Fruit fly (Drosophila melanogaster): ENCODE results near the gene Atg1.

The Atg1 gene

dm6 chr3L:12832355-12832881, 27.5 kb upstream of the Atg1 start (continued):
- TF ChIP-seq lola (GFP tag; optimal IDR thresholded peaks at IDR 0.05) (no peak), CG9932 (GFP tag; IDR thresholded peaks at IDR 0.05) (no peak), dysf (GFP tag; IDR thresholded peaks at IDR 0.05) (no peak), chinmo (GFP tag; IDR thresholded peaks at IDR 0.05; ENCODE audit: partially characterized antibody) (no peak; the same call in 3 of the 4 replicates), az2 (GFP tag; optimal IDR thresholded peaks at IDR 0.05) (no peak), Fer3 (tag; optimal IDR thresholded peaks at IDR 0.05) (no peak), CG8924 (tag; optimal IDR thresholded peaks at IDR 0.05) (no peak), zfh2 (GFP tag; optimal IDR thresholded peaks at IDR 0.05) (no peak), CG4707 (GFP tag; optimal IDR thresholded peaks at IDR 0.05) (no peak), trh (GFP tag; optimal IDR thresholded peaks at IDR 0.05) (no peak), stc (GFP tag; IDR thresholded peaks at IDR 0.05) (no peak), klu (GFP tag; IDR thresholded peaks at IDR 0.05) (no peak), shn (GFP tag; optimal IDR thresholded peaks at IDR 0.05) (no peak), CrebB (tag; optimal IDR thresholded peaks at IDR 0.05) (no peak), CG13894 (tag; optimal IDR thresholded peaks at IDR 0.05) (peak; percentile 59), Mad (GFP tag; optimal IDR thresholded peaks at IDR 0.05) (no peak), ERR (GFP tag; optimal IDR thresholded peaks at IDR 0.05) (peak; percentile 8), CG10267 (tag; optimal IDR thresholded peaks at IDR 0.05) (no peak), CG32767 (GFP tag; IDR thresholded peaks at IDR 0.05) (0 out of 2 replicates have a peak, but pooled peaks have one; percentile 16), CG11085 (GFP tag; IDR thresholded peaks at IDR 0.05) (no peak), TFAM (GFP tag; optimal IDR thresholded peaks at IDR 0.05) (no peak), MBD-R2 (GFP tag; IDR thresholded peaks at IDR 0.05) (no peak), Sry-β (GFP tag; optimal IDR thresholded peaks at IDR 0.05) (no peak), dm (GFP tag; optimal IDR thresholded peaks at IDR 0.05) (no peak), CG7928 (GFP tag; optimal IDR thresholded peaks at IDR 0.05) (no peak), Dfd (GFP tag; optimal IDR thresholded peaks at IDR 0.05) (no peak), HHEX (GFP tag; optimal IDR thresholded peaks at IDR 0.05) (no peak), wor (GFP tag; IDR thresholded peaks at IDR 0.05) (no peak), CG3726 (GFP tag; IDR thresholded peaks at IDR 0.05) (no peak), chif (GFP tag; optimal IDR thresholded peaks at IDR 0.05) (no peak), CG11504 (tag; optimal IDR thresholded peaks at IDR 0.05) (peak; percentile 76), nmo (GFP tag; optimal IDR thresholded peaks at IDR 0.05) (no peak), pita (GFP tag; optimal IDR thresholded peaks at IDR 0.05) (no peak), Ptx1 (GFP tag; IDR thresholded peaks at IDR 0.05) (no peak), CG34376 (GFP tag; optimal IDR thresholded peaks at IDR 0.05) (peak; percentile 41), Ravus (GFP tag; IDR thresholded peaks at IDR 0.05) (no peak), p53 (GFP tag; optimal IDR thresholded peaks at IDR 0.05) (no peak), Abd-B (GFP tag; optimal IDR thresholded peaks at IDR 0.05) (no peak), pfk (GFP tag; optimal IDR thresholded peaks at IDR 0.05) (no peak), CG8290 (GFP tag; optimal IDR thresholded peaks at IDR 0.05) (no peak), CG8290 (tag; optimal IDR thresholded peaks at IDR 0.05) (peak in 1 of 2 experiments; percentile 45), lov (optimal IDR thresholded peaks at IDR 0.05) (no peak), lov (GFP tag; IDR thresholded peaks at IDR 0.05) (no peak), CG13624 (GFP tag; optimal IDR thresholded peaks at IDR 0.05) (no peak), HLHmδ (GFP tag; optimal IDR thresholded peaks at IDR 0.05) (no peak), CG15696 (tag; optimal IDR thresholded peaks at IDR 0.05) (no peak), crc (GFP tag; optimal IDR thresholded peaks at IDR 0.05) (no peak), ken (GFP tag; IDR thresholded peaks at IDR 0.05) (no peak), ttk (GFP tag; IDR thresholded peaks at IDR 0.05) (no peak), unc-4 (GFP tag; IDR thresholded peaks at IDR 0.05; ENCODE audit: partially characterized antibody) (no peak), hb (GFP tag; IDR thresholded peaks at IDR 0.05; ENCODE audit: partially characterized antibody) (no peak), D19B (GFP tag; optimal IDR thresholded peaks at IDR 0.05) (no peak)

All from whole organism, embryonic.